Worm (Caenorhabditis elegans) whole organism, L3 larva: ENCODE measurements around the gene C08B6.5.

Experiments used
- ama-1 ChIP-seq: fragments of 150-350 bp; optimal IDR thresholded peaks from 2 replicates; lab custom pipeline; 2018
- ceh-82 ChIP-seq: fragments of 150-350 bp; optimal IDR thresholded peaks from 2 replicates; lab custom pipeline; 2014; ENCODE audit warnings: missing biosample characterization, missing genetic modification characterization
- elt-2 ChIP-seq: sonication (generic microtip); optimal IDR thresholded peaks from 2 replicates; lab custom pipeline; 2016; ENCODE audit warnings: missing genetic modification reagents, mild to moderate bottlenecking, missing genetic modification characterization, missing compliant biosample characterization
- elt-3 ChIP-seq, 3 experiments: fragments of 150-350 bp in 1 of 3; sonication (generic microtip) in 2 of 3; optimal IDR thresholded peaks; 2 replicates in 2 of 3; 4 replicates in 1 of 3; lab custom pipeline; 2014 to 2017; ENCODE audit warnings: missing biosample characterization in 3 of 3, missing genetic modification characterization in 3 of 3
- nfya-1 ChIP-seq: sonication (generic microtip); optimal IDR thresholded peaks from 2 replicates; lab custom pipeline; 2017; ENCODE audit warnings: missing genetic modification characterization, mild to moderate bottlenecking, missing compliant biosample characterization, antibody characterized with exemption, moderate library complexity; ENCODE audit not compliant: insufficient read depth
- nhr-28 ChIP-seq: fragments of 150-350 bp; optimal IDR thresholded peaks from 2 replicates; lab custom pipeline; 2014; ENCODE audit warnings: missing biosample characterization, missing genetic modification characterization
- nhr-76 ChIP-seq: fragments of 150-350 bp; sonication (generic microtip); optimal IDR thresholded peaks from 5 replicates; lab custom pipeline; 2014; ENCODE audit warnings: missing biosample characterization, missing genetic modification characterization
- pha-4 ChIP-seq: fragments of 150-350 bp; optimal IDR thresholded peaks from 2 replicates; lab custom pipeline; 2014; ENCODE audit warnings: missing biosample characterization, missing genetic modification reagents, missing genetic modification characterization
- snpc-4 ChIP-seq: fragments of 150-350 bp; optimal IDR thresholded peaks from 2 replicates; lab custom pipeline; 2014; ENCODE audit warnings: missing biosample characterization, missing genetic modification characterization
- unc-39 ChIP-seq: sonication (generic microtip); optimal IDR thresholded peaks from 4 replicates; lab custom pipeline; 2017; ENCODE audit warnings: missing biosample characterization, missing genetic modification characterization
- ztf-11 ChIP-seq: fragments of 150-350 bp; optimal IDR thresholded peaks from 2 replicates; lab custom pipeline; 2014; ENCODE audit warnings: missing biosample characterization, missing genetic modification characterization
- ztf-4 ChIP-seq: fragments of 150-350 bp; optimal IDR thresholded peaks from 2 replicates; lab custom pipeline; 2014; ENCODE audit warnings: missing biosample characterization, missing genetic modification characterization

ce11 chrV:10072721-10073120 lies 44.8 kb upstream of the C08B6.5 start:
- no peak for TF ChIP-seq ztf-11 (tag; lab: Kevin White, UChicago)
- no peak for TF ChIP-seq elt-3 (tag; optimal IDR thresholded peaks at IDR 0.05; lab: Kevin White, UChicago)
- TF ChIP-seq pha-4 (tag; lab: Kevin White, UChicago) = no peak
- no peak for TF ChIP-seq nhr-28
- no peak for TF ChIP-seq ama-1 (lab: Kevin White, UChicago)
- TF ChIP-seq nfya-1 (tag; lab: Kevin White, UChicago) = no peak
- no peak for TF ChIP-seq nhr-76 (tag; lab: Kevin White, UChicago)
- TF ChIP-seq unc-39 = no peak
- TF ChIP-seq elt-2 = no peak
- TF ChIP-seq snpc-4 = no peak
- no peak for TF ChIP-seq ztf-4 (tag; lab: Kevin White, UChicago)
- TF ChIP-seq ceh-82 (tag; lab: Kevin White, UChicago) = no peak
